Fruit fly (Drosophila melanogaster): Measurements from ENCODE around the gene CG14422.

CG14422 gene

dm6 chrX:2943086-2943485 lies at the start of gene CG14422:
Gene CG14422, plus strand, starts transcription at chrX:2943386.
- TF ChIP-seq CG8478 (optimal IDR thresholded peaks at IDR 0.05) (no peak), CTCF (optimal IDR thresholded peaks at IDR 0.05) (no peak)

- TF ChIP-seq CTCF (optimal IDR thresholded peaks at IDR 0.05) (no peak), CG8478 (optimal IDR thresholded peaks at IDR 0.05) (no peak)
These were observed 36.0 kb upstream of the CG14422 start for dm6 chrX:2907105-2907694.

- TF ChIP-seq CG8478 (optimal IDR thresholded peaks at IDR 0.05) (no peak), CTCF (optimal IDR thresholded peaks at IDR 0.05) (no peak)
These were observed 30.6 kb upstream of the CG14422 start for dm6 chrX:2912581-2912980.

dm6 chrX:2914091-2914490 lies 29.1 kb upstream of the CG14422 start:
- no peak for TF ChIP-seq CG8478 (optimal IDR thresholded peaks at IDR 0.05)
- no peak for TF ChIP-seq CTCF (optimal IDR thresholded peaks at IDR 0.05)

- TF ChIP-seq CG8478 (optimal IDR thresholded peaks at IDR 0.05) (no peak), CTCF (optimal IDR thresholded peaks at IDR 0.05) (peak; percentile 51 to 58)
These were observed 28.1 kb upstream of the CG14422 start for dm6 chrX:2915108-2915507.

- TF ChIP-seq CTCF (optimal IDR thresholded peaks at IDR 0.05) (no peak), CG8478 (optimal IDR thresholded peaks at IDR 0.05) (no peak)
These were observed 24.6 kb upstream of the CG14422 start for dm6 chrX:2918551-2918950.

dm6 chrX:2919742-2920141 lies 23.4 kb upstream of the CG14422 start, which contains the start of gene CG3588:
Gene CG3588, plus strand, starts transcription at chrX:2919770.
- TF ChIP-seq CTCF (optimal IDR thresholded peaks at IDR 0.05) (no peak), CG8478 (optimal IDR thresholded peaks at IDR 0.05) (no peak)

- no peak for TF ChIP-seq CTCF (optimal IDR thresholded peaks at IDR 0.05)
- TF ChIP-seq CG8478 (optimal IDR thresholded peaks at IDR 0.05), result no peak
These were observed 16.0 kb upstream of the CG14422 start, which contains the start of gene CG14424 for dm6 chrX:2927158-2927557. Gene CG14424, minus strand, starts transcription at chrX:2927258.

- TF ChIP-seq CG8478 (optimal IDR thresholded peaks at IDR 0.05) (no peak), CTCF (optimal IDR thresholded peaks at IDR 0.05) (no peak)
These were observed 13.7 kb upstream of the CG14422 start, which contains the start of gene CG32793 for dm6 chrX:2929496-2929895. Gene CG32793, plus strand, starts transcription at chrX:2929796.

dm6 chrX:2934827-2935226 lies 8.4 kb upstream of the CG14422 start, which contains the start of gene CG3592:
Gene CG3592, plus strand, starts transcription at chrX:2935127.
- TF ChIP-seq CG8478 (optimal IDR thresholded peaks at IDR 0.05) (no peak), CTCF (optimal IDR thresholded peaks at IDR 0.05) (no peak)

dm6 chrX:2936727-2937126 lies 6.5 kb upstream of the CG14422 start, which contains the start of gene CG3598:
Gene CG3598, plus strand, starts transcription at chrX:2937027.
- TF ChIP-seq CTCF (optimal IDR thresholded peaks at IDR 0.05) (no peak), CG8478 (optimal IDR thresholded peaks at IDR 0.05) (no peak)

- TF ChIP-seq CG8478 (optimal IDR thresholded peaks at IDR 0.05) (no peak), CTCF (optimal IDR thresholded peaks at IDR 0.05) (no peak)
These were observed 4.6 kb upstream of the CG14422 start, which contains the start of gene CG14420 for dm6 chrX:2938556-2938955. Gene CG14420, plus strand, starts transcription at chrX:2938856.

dm6 chrX:2941108-2941507 lies 2.1 kb upstream of the CG14422 start, which contains the start of gene CG14421:
Gene CG14421, plus strand, starts transcription at chrX:2941408.
- TF ChIP-seq CTCF (optimal IDR thresholded peaks at IDR 0.05) (no peak), CG8478 (optimal IDR thresholded peaks at IDR 0.05) (no peak)

dm6 chrX:2945103-2945502 lies 1.9 kb downstream of the CG14422 start, which contains the start of gene CG14423:
Gene CG14423, plus strand, starts transcription at chrX:2945403.
- no peak for TF ChIP-seq CTCF (optimal IDR thresholded peaks at IDR 0.05)
- no peak for TF ChIP-seq CG8478 (optimal IDR thresholded peaks at IDR 0.05)

dm6 chrX:2946794-2947193 lies 3.6 kb downstream of the CG14422 start, which contains the start of gene CG17959:
Gene CG17959, plus strand, starts transcription at chrX:2947094.
- TF ChIP-seq CTCF (optimal IDR thresholded peaks at IDR 0.05), result no peak

dm6 chrX:2947545-2948072 lies 4.4 kb downstream of the CG14422 start, which contains the start of gene CG3603:
Gene CG3603, plus strand, starts transcription at chrX:2948034.
- TF ChIP-seq CTCF (optimal IDR thresholded peaks at IDR 0.05), result no peak
- TF ChIP-seq CG8478 (optimal IDR thresholded peaks at IDR 0.05), result no peak

Data from S2 (cell line).